Fruit fly (Drosophila melanogaster) whole organism, embryonic: ENCODE measurements around the gene Tmc.
A peak's percentile ranks its signal among the peaks of the same experiment; 100 is the strongest.

Source experiments
- Ada2b ChIP-seq: fragments of 200-800 bp; sonication (Bioruptor generic); IDR thresholded peaks from 2 replicates; pipeline ENCODE4 v1.3.6; 2022; ENCODE audit warnings: missing biosample characterization, missing genetic modification characterization
- CG10543 ChIP-seq: fragments of 200-800 bp; sonication (Bioruptor generic); optimal IDR thresholded peaks from 3 replicates; lab custom pipeline; 2017; ENCODE audit warnings: missing biosample characterization, mild to moderate bottlenecking, missing genetic modification characterization, moderate library complexity
- CG1603 ChIP-seq: fragments of 200-800 bp; sonication (Bioruptor generic); optimal IDR thresholded peaks from 2 replicates; lab custom pipeline; 2019; ENCODE audit warnings: missing biosample characterization, mild to moderate bottlenecking, missing genetic modification characterization, moderate library complexity
- CG4707 ChIP-seq: fragments of 200-800 bp; sonication (Bioruptor generic); optimal IDR thresholded peaks from 2 replicates; lab custom pipeline; 2018; ENCODE audit warnings: missing biosample characterization, mild to moderate bottlenecking, missing genetic modification characterization, moderate library complexity
- CTCF ChIP-seq: fragments of 200-800 bp; sonication (Bioruptor generic); optimal IDR thresholded peaks from 2 replicates; lab custom pipeline; 2017; ENCODE audit warnings: missing biosample characterization, mild to moderate bottlenecking, missing genetic modification characterization, moderate library complexity
- Dad ChIP-seq: fragments of 200-800 bp; sonication (Bioruptor generic); optimal IDR thresholded peaks from 3 replicates; lab custom pipeline; 2016; ENCODE audit warnings: missing biosample characterization, missing genetic modification characterization
- Elba2 ChIP-seq: fragments of 200-800 bp; sonication (Bioruptor generic); optimal IDR thresholded peaks from 3 replicates; lab custom pipeline; 2016; ENCODE audit warnings: missing biosample characterization, missing genetic modification characterization
- Jarid2 ChIP-seq: fragments of 200-800 bp; sonication (Bioruptor generic); optimal IDR thresholded peaks from 3 replicates; lab custom pipeline; 2017; ENCODE audit warnings: mild to moderate bottlenecking, missing biosample characterization, missing genetic modification reagents, missing genetic modification characterization
- NK7.1 ChIP-seq: fragments of 200-800 bp; sonication (Bioruptor generic); optimal IDR thresholded peaks from 3 replicates; lab custom pipeline; 2016; ENCODE audit warnings: missing biosample characterization, missing genetic modification characterization
- Stat92E ChIP-seq, 3 experiments: fragments of >200 bp in 2 of 3; fragments of 200-800 bp in 1 of 3; sonication (Bioruptor generic) in 1 of 3; optimal IDR thresholded peaks; 2 replicates each; lab custom pipeline; 2017 to 2019; ENCODE audit warnings: missing biosample characterization in 3 of 3, missing genetic modification characterization in 3 of 3, mild to moderate bottlenecking in 1 of 3, moderate library complexity in 1 of 3
- caup ChIP-seq: fragments of 200-800 bp; sonication (Bioruptor generic); optimal IDR thresholded peaks from 3 replicates; lab custom pipeline; 2017; ENCODE audit warnings: missing biosample characterization, mild to moderate bottlenecking, missing genetic modification characterization, moderate library complexity; ENCODE audit not compliant: severe bottlenecking
- ems ChIP-seq: fragments of 200-800 bp; sonication (Bioruptor generic); optimal IDR thresholded peaks from 3 replicates; lab custom pipeline; 2016; ENCODE audit warnings: missing biosample characterization, missing genetic modification characterization

- TF ChIP-seq Jarid2 (GFP tag; lab: Kevin White, UChicago) (no peak), caup (GFP tag; lab: Kevin White, UChicago) (no peak), Ada2b (GFP tag; lab: Robert Waterston, UW) (no peak), CTCF (peak; percentile 35), Stat92E (GFP tag; optimal IDR thresholded peaks at IDR 0.05; lab: Kevin White, UChicago) (no peak), NK7.1 (no peak), CG1603 (tag; lab: Kevin White, UChicago) (no peak), CG10543 (GFP tag; lab: Kevin White, UChicago) (no peak), Dad (GFP tag; lab: Kevin White, UChicago) (no peak), ems (GFP tag; lab: Kevin White, UChicago) (no peak), CG4707 (GFP tag; lab: Kevin White, UChicago) (no peak), Elba2 (GFP tag; lab: Kevin White, UChicago) (no peak)
These were observed 25.9 kb upstream of the Tmc start for dm6 chr3L:9571629-9572028.
